Fruit fly (Drosophila melanogaster): ENCODE data around the gene Epg5.

Epg5 gene

DNA sequence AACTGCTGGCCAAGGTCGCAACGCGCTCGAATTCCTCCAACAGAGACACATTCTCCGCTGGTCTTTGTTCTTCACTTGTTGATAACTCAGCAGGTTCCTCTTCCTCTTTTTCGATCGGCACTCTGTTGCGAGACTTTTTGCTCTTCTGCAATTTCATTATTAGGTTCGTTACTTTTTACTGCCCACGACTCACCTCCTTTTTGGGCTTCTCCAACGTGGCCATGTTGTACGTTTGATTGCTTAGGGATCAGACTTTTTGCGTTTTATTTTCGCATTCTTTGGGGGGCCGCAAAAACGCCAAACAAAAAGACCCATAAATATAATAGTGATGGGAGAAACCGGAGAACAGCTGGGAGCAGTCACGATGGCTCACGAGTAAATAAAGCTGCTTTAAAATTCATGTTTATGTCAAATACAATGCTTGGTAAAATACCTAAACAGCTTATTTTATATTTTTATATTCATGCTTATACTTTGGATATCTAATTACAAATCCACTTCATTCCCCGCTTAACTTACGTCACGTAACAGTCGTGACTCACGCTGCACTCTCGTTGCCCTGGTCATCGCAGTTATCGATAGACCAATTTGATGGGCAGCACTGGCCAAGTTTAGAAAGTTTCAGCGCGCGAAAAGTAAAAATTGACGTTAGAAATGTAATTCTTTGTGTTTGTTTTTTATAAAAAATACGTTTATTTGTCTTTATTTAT, at the start of gene Epg5 (continued):
- TF ChIP-seq Doc3 (GFP tag; IDR thresholded peaks at IDR 0.05; ENCODE audit: partially characterized antibody) (peak; percentile 99), pum (GFP tag; optimal IDR thresholded peaks at IDR 0.05) (peak; percentile 67), CG12071 (GFP tag; optimal IDR thresholded peaks at IDR 0.05) (no peak), vfl (GFP tag; optimal IDR thresholded peaks at IDR 0.05) (peak; percentile 75), CG16815 (GFP tag; optimal IDR thresholded peaks at IDR 0.05) (peak; percentile 70), Ssrp (tag; optimal IDR thresholded peaks at IDR 0.05) (peak; percentile 52), CG8290 (GFP tag; optimal IDR thresholded peaks at IDR 0.05) (no peak), CG8290 (tag; optimal IDR thresholded peaks at IDR 0.05) (no peak), sens-2 (GFP tag; IDR thresholded peaks at IDR 0.05) (no peak), CG9609 (GFP tag; optimal IDR thresholded peaks at IDR 0.05) (peak; percentile 59), CG4424 (GFP tag; optimal IDR thresholded peaks at IDR 0.05) (peak; percentile 72), H2.0 (GFP tag; IDR thresholded peaks at IDR 0.05) (no peak), odd (GFP tag; optimal IDR thresholded peaks at IDR 0.05) (no peak), ac (GFP tag; optimal IDR thresholded peaks at IDR 0.05) (no peak), CG8478 (optimal IDR thresholded peaks at IDR 0.05) (no peak), Blimp-1 (GFP tag; optimal IDR thresholded peaks at IDR 0.05) (no peak), mld (GFP tag; IDR thresholded peaks at IDR 0.05; ENCODE audit: partially characterized antibody) (peak; percentile 90), CG6765 (GFP tag; optimal IDR thresholded peaks at IDR 0.05) (no peak), YL-1 (GFP tag; optimal IDR thresholded peaks at IDR 0.05) (peak; percentile 78), CG12659 (GFP tag; optimal IDR thresholded peaks at IDR 0.05) (peak; percentile 73), zfh1 (GFP tag; IDR thresholded peaks at IDR 0.05) (peak; percentile 55; the same call in 2 of the 3 replicates), Mes4 (GFP tag; optimal IDR thresholded peaks at IDR 0.05) (no peak), Med (GFP tag) (peak; percentile 97), Taf1 (GFP tag; IDR thresholded peaks at IDR 0.05) (no peak; the same call in 1 of the 2 replicates), CG31224 (GFP tag; IDR thresholded peaks at IDR 0.05) (peak; percentile 68), CG8388 (GFP tag; optimal IDR thresholded peaks at IDR 0.05) (no peak), CG2875 (GFP tag; optimal IDR thresholded peaks at IDR 0.05) (no peak), E2f2 (GFP tag; IDR thresholded peaks at IDR 0.05) (peak; percentile 90), pita (GFP tag; optimal IDR thresholded peaks at IDR 0.05) (no peak), cad (GFP tag; optimal IDR thresholded peaks at IDR 0.05) (no peak), ap (GFP tag; IDR thresholded peaks at IDR 0.05) (no peak), CG15479 (GFP tag; optimal IDR thresholded peaks at IDR 0.05) (no peak), knrl (GFP tag; IDR thresholded peaks at IDR 0.05; ENCODE audit: partially characterized antibody) (peak; percentile 100), yki (optimal IDR thresholded peaks at IDR 0.05) (no peak), Hey (tag; optimal IDR thresholded peaks at IDR 0.05) (no peak), CG10565 (GFP tag; optimal IDR thresholded peaks at IDR 0.05) (no peak), CG2712 (tag; optimal IDR thresholded peaks at IDR 0.05) (no peak), dati (GFP tag; IDR thresholded peaks at IDR 0.05) (no peak), CG33213 (GFP tag; optimal IDR thresholded peaks at IDR 0.05) (peak; percentile 45), CG17612 (GFP tag; IDR thresholded peaks at IDR 0.05) (0 out of 2 replicates have a peak, but pooled peaks have one; percentile 17), vvl (GFP tag; IDR thresholded peaks at IDR 0.05) (peak; percentile 53), CG17328 (GFP tag; IDR thresholded peaks at IDR 0.05) (peak; percentile 63), Xbp1 (GFP tag; optimal IDR thresholded peaks at IDR 0.05) (peak; percentile 83), CG2202 (tag; optimal IDR thresholded peaks at IDR 0.05) (no peak), CG31365 (tag; optimal IDR thresholded peaks at IDR 0.05) (no peak), CG3726 (GFP tag; IDR thresholded peaks at IDR 0.05) (no peak), CG1647 (GFP tag; optimal IDR thresholded peaks at IDR 0.05) (peak; percentile 77), pfk (GFP tag; optimal IDR thresholded peaks at IDR 0.05) (no peak), bcd (GFP tag; optimal IDR thresholded peaks at IDR 0.05) (no peak), CG3407 (GFP tag; optimal IDR thresholded peaks at IDR 0.05) (no peak), ATbp (GFP tag; optimal IDR thresholded peaks at IDR 0.05) (no peak)

All from whole organism, embryonic.